Worm (Caenorhabditis elegans) whole organism, L4/young adult: ENCODE data around the gene disl-2.

Experiments used
- dao-5 ChIP-seq: sonication (generic microtip); optimal IDR thresholded peaks from 2 replicates; lab custom pipeline; 2016; ENCODE audit warnings: missing genotype, missing genetic modification characterization, moderate library complexity, missing compliant biosample characterization
- him-1 ChIP-seq: sonication (generic microtip); optimal IDR thresholded peaks from 2 replicates; lab custom pipeline; 2016; ENCODE audit warnings: missing genotype, missing genetic modification reagents, missing genetic modification characterization, missing compliant biosample characterization

DNA sequence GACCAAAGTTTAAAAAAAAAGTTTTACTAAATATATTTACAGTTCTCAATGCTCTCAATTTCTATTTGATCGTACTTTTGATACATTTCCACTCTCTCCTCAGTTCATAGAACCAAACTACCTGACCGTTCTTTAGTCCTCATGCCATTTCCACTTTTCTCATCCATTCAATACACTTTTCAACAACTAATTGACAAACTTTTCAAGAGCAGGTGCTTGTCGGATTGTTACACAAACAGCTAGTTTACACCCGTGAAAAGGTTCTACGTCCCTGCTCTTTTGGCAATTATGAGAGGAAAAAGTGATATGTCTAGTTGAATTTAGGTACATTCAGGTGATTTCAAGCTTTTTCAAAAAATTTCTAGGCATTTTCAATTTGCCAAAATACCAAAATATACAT lies 25.0 kb upstream of the disl-2 start:
- no peak for TF ChIP-seq him-1
- no peak for TF ChIP-seq dao-5
